Fruit fly (Drosophila melanogaster) whole organism, wandering third instar larva: Measurements from ENCODE around the gene NdufA3.

ENCODE experiments used
- Abd-B ChIP-seq: fragments of >200 bp; optimal IDR thresholded peaks from 2 replicates; lab custom pipeline; 2017; ENCODE audit warnings: missing biosample characterization, missing genetic modification characterization
- CG32264 ChIP-seq: fragments of 200-800 bp; sonication (Bioruptor generic); optimal IDR thresholded peaks from 2 replicates; lab custom pipeline; 2016; ENCODE audit warnings: missing biosample characterization, missing genetic modification characterization
- CG9705 ChIP-seq: fragments of 200-800 bp; sonication (Bioruptor generic); optimal IDR thresholded peaks from 2 replicates; lab custom pipeline; 2018; ENCODE audit warnings: missing biosample characterization, mild to moderate bottlenecking, missing genetic modification characterization
- CrebA ChIP-seq: fragments of 200-800 bp; sonication (Bioruptor generic); optimal IDR thresholded peaks from 2 replicates; lab custom pipeline; 2016; ENCODE audit warnings: missing biosample characterization, mild to moderate bottlenecking, missing genetic modification characterization, borderline replicate concordance
- Dfd ChIP-seq: fragments of >200 bp; optimal IDR thresholded peaks from 2 replicates; lab custom pipeline; 2017; ENCODE audit warnings: missing biosample characterization, missing genetic modification characterization
- Dif ChIP-seq: fragments of 200-275, 200-300 bp; sonication (Bioruptor generic); optimal IDR thresholded peaks from 2 replicates; lab custom pipeline; 2018; ENCODE audit warnings: missing biosample characterization, missing genetic modification characterization; ENCODE audit not compliant: partially characterized antibody
- GATAd ChIP-seq: sonication (Bioruptor generic); optimal IDR thresholded peaks from 2 replicates; lab custom pipeline; 2016; ENCODE audit warnings: missing biosample characterization, missing genetic modification characterization
- HLH106 ChIP-seq: fragments of 200-800 bp; optimal IDR thresholded peaks from 3 replicates; lab custom pipeline; 2019; ENCODE audit warnings: missing biosample characterization, mild to moderate bottlenecking, missing genetic modification characterization, moderate library complexity
- Hnf4 ChIP-seq: fragments of 200-800 bp; sonication (Bioruptor generic); optimal IDR thresholded peaks from 2 replicates; lab custom pipeline; 2016; ENCODE audit warnings: missing biosample characterization, mild to moderate bottlenecking, missing genetic modification characterization
- Hr78 ChIP-seq: fragments of >200 bp; optimal IDR thresholded peaks from 2 replicates; lab custom pipeline; 2017; ENCODE audit warnings: missing biosample characterization, missing genetic modification characterization
- Hr83 ChIP-seq: fragments of 200-300 bp; sonication (Bioruptor generic); optimal IDR thresholded peaks from 2 replicates; lab custom pipeline; 2016; ENCODE audit warnings: missing biosample characterization, mild to moderate bottlenecking, missing genetic modification characterization, moderate library complexity; ENCODE audit not compliant: poor library complexity, severe bottlenecking
- Jra ChIP-seq: sonication (Bioruptor generic); optimal IDR thresholded peaks from 2 replicates; lab custom pipeline; 2016; ENCODE audit warnings: missing biosample characterization, missing genetic modification characterization
- Mio ChIP-seq: sonication (Bioruptor generic); optimal IDR thresholded peaks from 2 replicates; lab custom pipeline; 2016; ENCODE audit warnings: missing biosample characterization, missing genetic modification characterization
- Myc ChIP-seq: fragments of >200 bp; optimal IDR thresholded peaks from 2 replicates; lab custom pipeline; 2017
- N ChIP-seq: fragments of >200 bp; optimal IDR thresholded peaks from 2 replicates; lab custom pipeline; 2018; ENCODE audit warnings: missing biosample characterization, missing external identifiers, missing genetic modification characterization
- OdsH ChIP-seq: fragments of 200-800 bp; sonication (Bioruptor generic); optimal IDR thresholded peaks from 2 replicates; lab custom pipeline; 2016; ENCODE audit warnings: missing biosample characterization, mild to moderate bottlenecking, missing genetic modification characterization
- Rel ChIP-seq, 2 experiments: fragments of 200-800 bp; sonication (Bioruptor generic) in 1 of 2; optimal IDR thresholded peaks; 2 replicates in 1 of 2; 3 replicates in 1 of 2; lab custom pipeline; 2016 to 2019; ENCODE audit warnings: mild to moderate bottlenecking in 2 of 2, missing biosample characterization in 2 of 2, missing genetic modification characterization in 2 of 2, moderate library complexity in 1 of 2
- Sp1 ChIP-seq: fragments of 200-800 bp; sonication (Bioruptor generic); optimal IDR thresholded peaks from 3 replicates; lab custom pipeline; 2019; ENCODE audit warnings: missing biosample characterization, mild to moderate bottlenecking, missing genetic modification characterization, moderate library complexity
- Vsx2 ChIP-seq: fragments of 200-300, 225-300 bp; sonication (Bioruptor generic); optimal IDR thresholded peaks from 2 replicates; lab custom pipeline; 2018; ENCODE audit warnings: missing biosample characterization, missing genetic modification characterization; ENCODE audit not compliant: partially characterized antibody
- br ChIP-seq: fragments of 200-800 bp; sonication (Bioruptor generic); optimal IDR thresholded peaks from 2 replicates; lab custom pipeline; 2016; ENCODE audit warnings: missing biosample characterization, missing genetic modification characterization
- brk ChIP-seq: fragments of 200-800 bp; sonication (Bioruptor generic); optimal IDR thresholded peaks from 2 replicates; lab custom pipeline; 2016; ENCODE audit warnings: missing biosample characterization, mild to moderate bottlenecking, missing genetic modification characterization
- dl ChIP-seq, 2 experiments: fragments of 175-275, 200-275 bp in 1 of 2; fragments of 200-275 bp in 1 of 2; sonication (Bioruptor generic); optimal IDR thresholded peaks; lab custom pipeline; 2018; ENCODE audit warnings: mild to moderate bottlenecking in 2 of 2, missing biosample characterization in 2 of 2, missing genetic modification characterization in 2 of 2, moderate library complexity in 2 of 2; ENCODE audit not compliant: partially characterized antibody in 2 of 2, insufficient read depth in 1 of 2
- dmrt93B ChIP-seq: fragments of 200-800 bp; sonication (Bioruptor generic); optimal IDR thresholded peaks from 2 replicates; lab custom pipeline; 2018; ENCODE audit warnings: missing biosample characterization, mild to moderate bottlenecking, missing genetic modification characterization
- dsf ChIP-seq: sonication (Bioruptor generic); optimal IDR thresholded peaks from 2 replicates; lab custom pipeline; 2016; ENCODE audit warnings: missing biosample characterization, missing genetic modification characterization, borderline replicate concordance
- ey ChIP-seq: fragments of 200-800 bp; sonication (Bioruptor generic); optimal IDR thresholded peaks from 2 replicates; lab custom pipeline; 2016; ENCODE audit warnings: missing biosample characterization, missing genetic modification characterization
- foxo ChIP-seq, 2 experiments: fragments of 200-800 bp; sonication (Bioruptor generic); optimal IDR thresholded peaks; 2 replicates in 1 of 2; 3 replicates in 1 of 2; lab custom pipeline; 2016 to 2017; ENCODE audit warnings: missing biosample characterization in 2 of 2, missing genetic modification characterization in 2 of 2
- fru ChIP-seq: fragments of 200-800 bp; sonication (Bioruptor generic); optimal IDR thresholded peaks from 3 replicates; lab custom pipeline; 2016; ENCODE audit warnings: missing biosample characterization, mild to moderate bottlenecking, missing genetic modification characterization
- h ChIP-seq: fragments of 200-800 bp; sonication (Bioruptor generic); optimal IDR thresholded peaks from 3 replicates; lab custom pipeline; 2016; ENCODE audit warnings: missing biosample characterization, mild to moderate bottlenecking, missing genetic modification characterization
- jim ChIP-seq: fragments of 175-275, 200-325 bp; sonication (Bioruptor generic); optimal IDR thresholded peaks from 2 replicates; lab custom pipeline; 2016; ENCODE audit warnings: missing biosample characterization, mild to moderate bottlenecking, missing genetic modification characterization
- lola ChIP-seq: fragments of >200 bp; optimal IDR thresholded peaks from 2 replicates; lab custom pipeline; 2017; ENCODE audit warnings: missing biosample characterization, missing genetic modification characterization
- pan ChIP-seq: fragments of >200 bp; optimal IDR thresholded peaks from 2 replicates; lab custom pipeline; 2017
- psq ChIP-seq: fragments of 200-800 bp; sonication (Bioruptor generic); optimal IDR thresholded peaks from 3 replicates; lab custom pipeline; 2017; ENCODE audit warnings: missing biosample characterization, mild to moderate bottlenecking, missing genetic modification characterization, moderate library complexity
- rgr ChIP-seq: fragments of 200-800 bp; sonication (Bioruptor generic); optimal IDR thresholded peaks from 3 replicates; lab custom pipeline; 2016; ENCODE audit warnings: missing biosample characterization, mild to moderate bottlenecking, missing genetic modification characterization
- sage ChIP-seq: fragments of 200-800 bp; sonication (Bioruptor generic); optimal IDR thresholded peaks from 2 replicates; lab custom pipeline; 2016; ENCODE audit warnings: missing biosample characterization, mild to moderate bottlenecking, missing genetic modification characterization
- sv ChIP-seq: fragments of 200-800 bp; sonication (Bioruptor generic); optimal IDR thresholded peaks from 3 replicates; lab custom pipeline; 2016; ENCODE audit warnings: missing biosample characterization, missing genetic modification characterization
- tai ChIP-seq: sonication (Bioruptor generic); optimal IDR thresholded peaks from 2 replicates; lab custom pipeline; 2016; ENCODE audit warnings: missing biosample characterization, missing genetic modification characterization
- usp ChIP-seq: fragments of >200 bp; optimal IDR thresholded peaks from 2 replicates; lab custom pipeline; 2017; ENCODE audit warnings: missing biosample characterization, missing genetic modification characterization
- woc ChIP-seq: sonication (Bioruptor generic); optimal IDR thresholded peaks from 2 replicates; lab custom pipeline; 2016; ENCODE audit warnings: missing biosample characterization, mild to moderate bottlenecking, missing genetic modification characterization

NdufA3 gene

DNA sequence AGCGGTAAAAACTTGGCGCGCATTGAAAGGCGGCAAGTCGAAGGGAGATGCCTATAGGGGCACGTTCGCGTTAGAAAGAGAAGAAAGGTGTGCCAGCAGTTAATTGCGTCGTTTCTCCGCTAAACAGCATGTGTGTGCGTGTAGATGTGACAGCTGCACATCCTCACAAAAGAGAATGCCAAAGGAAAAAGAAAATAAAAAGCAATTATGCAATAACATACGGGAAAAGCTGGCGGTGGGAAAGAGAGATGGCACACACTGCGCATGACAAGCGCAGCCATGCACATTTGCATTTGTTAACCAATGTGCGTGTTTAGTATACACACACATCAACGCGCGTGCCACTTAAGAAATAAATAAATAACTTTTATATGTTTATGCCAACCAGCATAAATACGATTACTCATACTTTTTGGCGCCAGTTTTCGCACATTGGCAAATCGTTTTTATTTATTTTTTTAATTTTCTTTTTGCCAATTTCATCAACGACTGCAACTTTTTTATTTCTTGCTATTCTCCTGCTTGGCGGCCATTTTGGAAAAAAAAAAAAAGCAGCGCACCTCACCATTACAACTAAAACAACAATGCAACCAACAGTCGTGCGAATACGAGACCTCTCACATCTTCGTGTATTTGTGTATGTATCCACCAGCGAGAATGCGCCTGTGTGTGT is 4.0 kb downstream of the NdufA3 start:
- peak; percentile 3 for TF ChIP-seq Hr83
- peak; percentile 34 for TF ChIP-seq Rel (GFP tag; optimal IDR thresholded peaks at IDR 0.05; lab: Kevin White, UChicago)
- TF ChIP-seq Rel (tag; optimal IDR thresholded peaks at IDR 0.05; lab: Kevin White, UChicago), result peak; percentile 32
- peak; percentile 18 for TF ChIP-seq HLH106 (tag; lab: Kevin White, UChicago)
- TF ChIP-seq dmrt93B (GFP tag; lab: Kevin White, UChicago), result no peak
- no peak for TF ChIP-seq Jra (GFP tag; lab: Kevin White, UChicago)
- TF ChIP-seq Sp1 (GFP tag; lab: Kevin White, UChicago), result peak; percentile 32
- peak; percentile 17 for TF ChIP-seq br
- TF ChIP-seq dsf (GFP tag; lab: Kevin White, UChicago), result no peak
- TF ChIP-seq h, result peak; percentile 23
- peak; percentile 67 for TF ChIP-seq psq (GFP tag; lab: Kevin White, UChicago)
- no peak for TF ChIP-seq Dfd (GFP tag; lab: Kevin White, UChicago)
- peak; percentile 8 for TF ChIP-seq sage (GFP tag; lab: Kevin White, UChicago)
- peak; percentile 8 for TF ChIP-seq brk (GFP tag; lab: Kevin White, UChicago)
- TF ChIP-seq fru, result no peak
- TF ChIP-seq OdsH, result no peak
- TF ChIP-seq, all 38 proteins: peak for 9

dm6 chrX:9155134-9155533 is 4.7 kb downstream of the NdufA3 start:
- TF ChIP-seq tai (GFP tag; lab: Kevin White, UChicago) (no peak), Sp1 (GFP tag; lab: Kevin White, UChicago) (peak; percentile 77), Hnf4 (GFP tag; lab: Kevin White, UChicago) (peak; percentile 53), Dfd (GFP tag; lab: Kevin White, UChicago) (no peak), Hr78 (GFP tag; lab: Kevin White, UChicago) (no peak), brk (GFP tag; lab: Kevin White, UChicago) (no peak), Vsx2 (GFP tag; lab: Kevin White, UChicago) (no peak), Dif (GFP tag; lab: Kevin White, UChicago) (no peak), Mio (no peak), foxo (GFP tag; optimal IDR thresholded peaks at IDR 0.05; lab: Kevin White, UChicago) (peak in 1 of 2 experiments; percentile 65), N (GFP tag; lab: Kevin White, UChicago) (no peak), CrebA (no peak), Rel (GFP tag; optimal IDR thresholded peaks at IDR 0.05; lab: Kevin White, UChicago) (no peak), Rel (tag; optimal IDR thresholded peaks at IDR 0.05; lab: Kevin White, UChicago) (no peak), psq (GFP tag; lab: Kevin White, UChicago) (no peak), Jra (GFP tag; lab: Kevin White, UChicago) (no peak), sv (peak; percentile 14), Hr83 (no peak), lola (GFP tag; lab: Kevin White, UChicago) (no peak), CG9705 (GFP tag; lab: Kevin White, UChicago) (peak; percentile 40), h (peak; percentile 67), usp (GFP tag; lab: Kevin White, UChicago) (no peak), Abd-B (GFP tag; lab: Kevin White, UChicago) (no peak), dsf (GFP tag; lab: Kevin White, UChicago) (peak; percentile 16), OdsH (peak; percentile 33), pan (lab: Kevin White, UChicago) (no peak), dl (GFP tag; optimal IDR thresholded peaks at IDR 0.05; lab: Kevin White, UChicago; ENCODE audit: insufficient read depth in 1 of 2, partially characterized antibody in 2 of 2) (no peak), sage (GFP tag; lab: Kevin White, UChicago) (peak; percentile 40), GATAd (GFP tag; lab: Kevin White, UChicago) (no peak), ey (GFP tag; lab: Kevin White, UChicago) (peak; percentile 64), br (peak; percentile 57), woc (GFP tag; lab: Kevin White, UChicago) (peak; percentile 41), CG32264 (GFP tag; lab: Kevin White, UChicago) (no peak), HLH106 (tag; lab: Kevin White, UChicago) (peak; percentile 65), rgr (peak; percentile 57), fru (peak; percentile 70), jim (GFP tag; lab: Kevin White, UChicago) (no peak), Myc (lab: Kevin White, UChicago) (no peak), dmrt93B (GFP tag; lab: Kevin White, UChicago) (peak; percentile 56)
- TF ChIP-seq, all 38 proteins: peak for 16
